Fruit fly (Drosophila melanogaster): Measurements from ENCODE around the gene Gr23a.

Gr23a gene

dm6 chr2L:2655094-2655493 is 14.5 kb upstream of the Gr23a start, which contains the start of gene Prosbeta4R2:
TSS of gene Prosbeta4R2 (plus strand) at chr2L:2655394.
- TF ChIP-seq CG11093 (GFP tag; IDR thresholded peaks at IDR 0.05), result 0 out of 3 replicates have a peak, but pooled peaks have one; percentile 11
- TF ChIP-seq CG9932 (GFP tag; IDR thresholded peaks at IDR 0.05), result 0 out of 2 replicates have a peak, but pooled peaks have one; percentile 23
- no peak for TF ChIP-seq danr (GFP tag; IDR thresholded peaks at IDR 0.05)

dm6 chr2L:2664762-2665161 is 4.9 kb upstream of the Gr23a start, which contains the start of gene Trf4:
TSS of gene Trf4 (plus strand) at chr2L:2665062.
- no peak for TF ChIP-seq CG2712 (tag; optimal IDR thresholded peaks at IDR 0.05)
- TF ChIP-seq CG2116 (GFP tag; optimal IDR thresholded peaks at IDR 0.05), result no peak
- no peak for TF ChIP-seq run (tag; optimal IDR thresholded peaks at IDR 0.05)
- TF ChIP-seq nmo (GFP tag; optimal IDR thresholded peaks at IDR 0.05), result no peak
- no peak for TF ChIP-seq Eip74EF (GFP tag; optimal IDR thresholded peaks at IDR 0.05)
- no peak for TF ChIP-seq rib (GFP tag; IDR thresholded peaks at IDR 0.05)
- no peak for TF ChIP-seq maf-S (GFP tag; optimal IDR thresholded peaks at IDR 0.05)
- no peak for TF ChIP-seq tap (tag; optimal IDR thresholded peaks at IDR 0.05)
- TF ChIP-seq scrt (GFP tag; optimal IDR thresholded peaks at IDR 0.05), result no peak

dm6 chr2L:2677553-2677952 is 7.9 kb downstream of the Gr23a start, which contains the start of gene Tmtc1:
TSS of gene Tmtc1 (plus strand) at chr2L:2677734.
- peak; percentile 38; the same call in 1 of the 2 replicates for TF ChIP-seq amos (GFP tag; IDR thresholded peaks at IDR 0.05; ENCODE audit: partially characterized antibody)
- no peak for TF ChIP-seq CG15696 (tag; optimal IDR thresholded peaks at IDR 0.05)
- no peak for TF ChIP-seq CG8290 (GFP tag; optimal IDR thresholded peaks at IDR 0.05)
- TF ChIP-seq CG8290 (tag; optimal IDR thresholded peaks at IDR 0.05), result no peak
- no peak for TF ChIP-seq lmd (GFP tag; IDR thresholded peaks at IDR 0.05)
- TF ChIP-seq jumu (GFP tag; optimal IDR thresholded peaks at IDR 0.05), result no peak
- TF ChIP-seq Deaf1 (tag; optimal IDR thresholded peaks at IDR 0.05), result peak; percentile 93
- no peak for TF ChIP-seq odd (GFP tag; optimal IDR thresholded peaks at IDR 0.05)
- no peak for TF ChIP-seq CG9215 (GFP tag; IDR thresholded peaks at IDR 0.05)
- peak; percentile 33; the same call in 1 of the 2 replicates for TF ChIP-seq CG42726 (GFP tag; IDR thresholded peaks at IDR 0.05; ENCODE audit: partially characterized antibody)
- no peak for TF ChIP-seq Side (GFP tag; optimal IDR thresholded peaks at IDR 0.05)
- TF ChIP-seq zfh2 (GFP tag; optimal IDR thresholded peaks at IDR 0.05), result no peak
- no peak for TF ChIP-seq Doc3 (GFP tag; IDR thresholded peaks at IDR 0.05; ENCODE audit: partially characterized antibody)
- TF ChIP-seq shn (GFP tag; optimal IDR thresholded peaks at IDR 0.05), result no peak
- TF ChIP-seq wdn (GFP tag; IDR thresholded peaks at IDR 0.05), result no peak
- no peak for TF ChIP-seq Asciz (GFP tag; optimal IDR thresholded peaks at IDR 0.05)
- TF ChIP-seq rib (GFP tag; IDR thresholded peaks at IDR 0.05), result no peak
- TF ChIP-seq bsh (GFP tag; optimal IDR thresholded peaks at IDR 0.05), result no peak
- no peak for TF ChIP-seq CG12219 (GFP tag; optimal IDR thresholded peaks at IDR 0.05)
- TF ChIP-seq z (GFP tag; IDR thresholded peaks at IDR 0.05), result no peak
- no peak for TF ChIP-seq ro (GFP tag; IDR thresholded peaks at IDR 0.05)
- TF ChIP-seq CG10654 (GFP tag; optimal IDR thresholded peaks at IDR 0.05), result no peak
- TF ChIP-seq lola (GFP tag; optimal IDR thresholded peaks at IDR 0.05), result no peak
- TF ChIP-seq Med (GFP tag), result peak; percentile 44
- TF ChIP-seq CG13894 (tag; optimal IDR thresholded peaks at IDR 0.05), result no peak
- no peak for TF ChIP-seq CG2875 (GFP tag; optimal IDR thresholded peaks at IDR 0.05)
- TF ChIP-seq CG34422 (GFP tag; IDR thresholded peaks at IDR 0.05), result peak; percentile 8; the same call in 1 of the 3 replicates
- TF ChIP-seq CG10462 (GFP tag; optimal IDR thresholded peaks at IDR 0.05), result no peak
- no peak for TF ChIP-seq CG17361 (GFP tag; IDR thresholded peaks at IDR 0.05)
- TF ChIP-seq CG30020 (tag; optimal IDR thresholded peaks at IDR 0.05), result no peak
- no peak for TF ChIP-seq Rx (GFP tag; IDR thresholded peaks at IDR 0.05)
- no peak for TF ChIP-seq fd3F (GFP tag; optimal IDR thresholded peaks at IDR 0.05)
- no peak for TF ChIP-seq CG2712 (tag; optimal IDR thresholded peaks at IDR 0.05)
- no peak for TF ChIP-seq ham (GFP tag; IDR thresholded peaks at IDR 0.05)
- TF ChIP-seq CG8281 (tag; optimal IDR thresholded peaks at IDR 0.05), result no peak
- no peak for TF ChIP-seq lilli (GFP tag; optimal IDR thresholded peaks at IDR 0.05)
- no peak for TF ChIP-seq btn (GFP tag; optimal IDR thresholded peaks at IDR 0.05)

Data from whole organism, embryonic.